Worm (Caenorhabditis elegans) whole organism, mixed stage, embryonic: ENCODE data around the gene sru-18.

Experiments used
- elt-1 ChIP-seq: sonication (generic microtip); optimal IDR thresholded peaks from 2 replicates; lab custom pipeline; 2017; ENCODE audit warnings: missing genetic modification characterization, mild to moderate bottlenecking, missing compliant biosample characterization, antibody characterized with exemption, moderate library complexity, borderline replicate concordance; ENCODE audit not compliant: insufficient read depth
- lin-32 ChIP-seq: fragments of 200-800 bp; sonication (Bioruptor generic); optimal IDR thresholded peaks from 2 replicates; lab custom pipeline; 2018; ENCODE audit warnings: mild to moderate bottlenecking, missing genetic modification characterization, missing compliant biosample characterization
- nhr-2 ChIP-seq: fragments of 150-350 bp; optimal IDR thresholded peaks from 2 replicates; lab custom pipeline; 2014; ENCODE audit warnings: missing biosample characterization, missing genetic modification characterization

The sru-18 gene

DNA sequence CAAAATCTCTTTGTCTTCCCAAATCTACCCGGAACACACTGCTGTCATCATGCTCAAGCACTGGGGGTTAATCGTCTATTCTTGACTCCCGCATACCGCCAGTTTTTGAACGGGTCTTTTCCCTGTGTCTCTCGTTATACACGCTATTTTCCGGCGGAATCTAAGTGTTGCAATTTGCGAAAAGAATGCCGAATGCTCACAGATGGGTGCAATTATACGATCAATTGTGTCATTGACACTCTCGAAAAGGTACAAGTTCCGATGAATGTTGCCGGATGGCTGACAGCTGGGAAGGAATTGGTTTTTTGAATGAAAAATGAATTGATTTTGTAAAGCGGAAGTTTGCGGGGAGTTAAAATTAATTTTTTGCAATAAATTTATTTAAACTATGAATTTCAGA is 49.9 kb downstream of the sru-18 start:
- TF ChIP-seq elt-1 (tag; lab: Kevin White, UChicago), result no peak
- TF ChIP-seq nhr-2 (tag; lab: Kevin White, UChicago), result peak; percentile 92
- peak; percentile 91 for TF ChIP-seq lin-32 (GFP tag; lab: Kevin White, UChicago)
